Fruit fly (Drosophila melanogaster): Measurements from ENCODE around the gene Fur1.

Fur1 gene

dm6 chr3R:25515450-25516288 is 42.8 kb upstream of the Fur1 start, which contains the start of gene msi (continued):
- peak; percentile 90 for TF ChIP-seq sens (GFP tag)
- TF ChIP-seq CG8944 (GFP tag; optimal IDR thresholded peaks at IDR 0.05) = peak; percentile 74
- no peak for TF ChIP-seq nerfin-2 (GFP tag; IDR thresholded peaks at IDR 0.05; ENCODE audit: partially characterized antibody)
- peak; percentile 98 for TF ChIP-seq CG9215 (GFP tag; IDR thresholded peaks at IDR 0.05)
- TF ChIP-seq CG6813 (GFP tag; optimal IDR thresholded peaks at IDR 0.05) = peak; percentile 98
- no peak for TF ChIP-seq Dfd (GFP tag; optimal IDR thresholded peaks at IDR 0.05)
- TF ChIP-seq CG7987 (GFP tag; optimal IDR thresholded peaks at IDR 0.05) = peak; percentile 87
- peak; percentile 66 for TF ChIP-seq Dad (GFP tag; optimal IDR thresholded peaks at IDR 0.05)
- peak; percentile 98 for TF ChIP-seq Xbp1 (GFP tag; optimal IDR thresholded peaks at IDR 0.05)
- peak; percentile 95 for TF ChIP-seq CG10959 (GFP tag; IDR thresholded peaks at IDR 0.05)
- TF ChIP-seq her (GFP tag; optimal IDR thresholded peaks at IDR 0.05) = peak; percentile 39
- peak; percentile 100 for TF ChIP-seq PHDP (tag; optimal IDR thresholded peaks at IDR 0.05)
- TF ChIP-seq CG11247 (GFP tag; IDR thresholded peaks at IDR 0.05) = peak; percentile 98
- TF ChIP-seq gem (tag; optimal IDR thresholded peaks at IDR 0.05) = peak; percentile 100
- peak; percentile 76 for TF ChIP-seq CG15073 (GFP tag; optimal IDR thresholded peaks at IDR 0.05)
- peak; percentile 97 for TF ChIP-seq CG9817 (tag; optimal IDR thresholded peaks at IDR 0.05)
- TF ChIP-seq CG32532 (GFP tag; IDR thresholded peaks at IDR 0.05) = peak; percentile 99
- peak; percentile 56 for TF ChIP-seq CG1792 (GFP tag; optimal IDR thresholded peaks at IDR 0.05)
- peak; percentile 95 for TF ChIP-seq CG6765 (GFP tag; optimal IDR thresholded peaks at IDR 0.05)
- TF ChIP-seq CG4730 (GFP tag; IDR thresholded peaks at IDR 0.05) = peak; percentile 98

dm6 chr3R:25512750-25513149 is 39.9 kb upstream of the Fur1 start:
- TF ChIP-seq CG6654 (GFP tag; optimal IDR thresholded peaks at IDR 0.05) (peak; percentile 93), CG10654 (GFP tag; optimal IDR thresholded peaks at IDR 0.05) (no peak)

dm6 chr3R:25505975-25506374 is 33.1 kb upstream of the Fur1 start, which contains the start of gene CG5111:
TSS of gene CG5111 (plus strand) at chr3R:25506275.
- no peak for TF ChIP-seq CrebB (tag; optimal IDR thresholded peaks at IDR 0.05)
- peak; percentile 57 for TF ChIP-seq exex (tag; optimal IDR thresholded peaks at IDR 0.05)

- TF ChIP-seq exex (tag; optimal IDR thresholded peaks at IDR 0.05) (peak; percentile 41), maf-S (GFP tag; optimal IDR thresholded peaks at IDR 0.05) (no peak), zen2 (GFP tag; IDR thresholded peaks at IDR 0.05; ENCODE audit: partially characterized antibody) (no peak), Ptx1 (GFP tag; IDR thresholded peaks at IDR 0.05) (no peak)
Observed at dm6 chr3R:25504891-25505290, 32.0 kb upstream of the Fur1 start, which contains the start of gene CG5107. TSS of gene CG5107 (plus strand) at chr3R:25505191.

- TF ChIP-seq Ets65A (GFP tag) (no peak), Spps (tag; optimal IDR thresholded peaks at IDR 0.05) (no peak), vnd (GFP tag; IDR thresholded peaks at IDR 0.05; ENCODE audit: partially characterized antibody) (0 out of 3 replicates have a peak, but pooled peaks have one; percentile 22), ftz-f1 (GFP tag; optimal IDR thresholded peaks at IDR 0.05) (no peak), BEAF-32 (GFP tag; optimal IDR thresholded peaks at IDR 0.05) (peak; percentile 37), Scr (GFP tag; IDR thresholded peaks at IDR 0.05; ENCODE audit: partially characterized antibody) (peak; percentile 70), CG34376 (GFP tag; optimal IDR thresholded peaks at IDR 0.05) (no peak), CG13287 (GFP tag; IDR thresholded peaks at IDR 0.05; ENCODE audit: partially characterized antibody) (peak; percentile 74), da (GFP tag; optimal IDR thresholded peaks at IDR 0.05) (no peak), HLH4C (GFP tag; IDR thresholded peaks at IDR 0.05; ENCODE audit: partially characterized antibody) (peak; percentile 55; the same call in 2 of the 3 replicates), toy (GFP tag; IDR thresholded peaks at IDR 0.05) (no peak), Dll (GFP tag; IDR thresholded peaks at IDR 0.05; ENCODE audit: partially characterized antibody) (peak; percentile 77), CG8944 (GFP tag; optimal IDR thresholded peaks at IDR 0.05) (no peak), Bgb (GFP tag; IDR thresholded peaks at IDR 0.05; ENCODE audit: partially characterized antibody) (0 out of 2 replicates have a peak, but pooled peaks have one; percentile 9), unc-4 (GFP tag; IDR thresholded peaks at IDR 0.05; ENCODE audit: partially characterized antibody) (peak; percentile 63), CG2129 (GFP tag; IDR thresholded peaks at IDR 0.05; ENCODE audit: partially characterized antibody) (peak; percentile 25; the same call in 1 of the 2 replicates)
Observed at dm6 chr3R:25495753-25496152, 22.9 kb upstream of the Fur1 start.
